Fruit fly (Drosophila melanogaster): ENCODE results near the gene CG9992.

- TF ChIP-seq CG11617 (GFP tag; optimal IDR thresholded peaks at IDR 0.05): no peak
- TF ChIP-seq cnc (optimal IDR thresholded peaks at IDR 0.05): no peak
- TF ChIP-seq Clk (GFP tag; optimal IDR thresholded peaks at IDR 0.05): no peak
- no peak for TF ChIP-seq ovo (GFP tag; optimal IDR thresholded peaks at IDR 0.05)
- no peak for TF ChIP-seq toe (GFP tag; optimal IDR thresholded peaks at IDR 0.05)
- TF ChIP-seq CG5204 (GFP tag; optimal IDR thresholded peaks at IDR 0.05): no peak
- TF ChIP-seq kay (GFP tag; ENCODE audit: borderline replicate concordance): no peak
- no peak for TF ChIP-seq CG12768 (GFP tag; optimal IDR thresholded peaks at IDR 0.05)
- TF ChIP-seq CG14711 (tag; optimal IDR thresholded peaks at IDR 0.05): no peak
- TF ChIP-seq CG7045 (GFP tag; optimal IDR thresholded peaks at IDR 0.05): no peak
- TF ChIP-seq CG33017 (tag; optimal IDR thresholded peaks at IDR 0.05): no peak
- TF ChIP-seq tj (GFP tag; optimal IDR thresholded peaks at IDR 0.05): no peak
- TF ChIP-seq bab1 (GFP tag; optimal IDR thresholded peaks at IDR 0.05): no peak
These were observed 41.9 kb upstream of the CG9992 start for dm6 chrX:16426478-16427052.
